Fruit fly (Drosophila melanogaster) whole organism, prepupa: ENCODE data around the gene Tsr1.

Experiments
- Blimp-1 ChIP-seq: fragments of 200-800 bp; sonication (Bioruptor generic); optimal IDR thresholded peaks from 3 replicates; lab custom pipeline; 2017; ENCODE audit warnings: missing biosample characterization, missing genetic modification characterization, mild to moderate bottlenecking, moderate library complexity, missing genetic modification reagents
- CG11294 ChIP-seq: fragments of 200-800 bp; sonication (Bioruptor generic); IDR thresholded peaks from 2 replicates; pipeline ENCODE4 v1.3.6; 2022; ENCODE audit warnings: missing biosample characterization, missing genetic modification characterization
- CG11762 ChIP-seq: fragments of 200-800 bp; sonication (Bioruptor generic); optimal IDR thresholded peaks from 3 replicates; lab custom pipeline; 2016; ENCODE audit warnings: missing biosample characterization, missing genetic modification characterization; ENCODE audit not compliant: insufficient read depth
- CG15336 ChIP-seq: fragments of 200-800 bp; sonication (Bioruptor generic); IDR thresholded peaks from 2 replicates; pipeline ENCODE4 v1.3.6; 2022; ENCODE audit warnings: missing biosample characterization, missing genetic modification characterization
- CG1621 ChIP-seq: fragments of 200-800 bp; sonication (Bioruptor generic); optimal IDR thresholded peaks from 3 replicates; lab custom pipeline; 2018; ENCODE audit warnings: missing biosample characterization, mild to moderate bottlenecking, missing genetic modification characterization
- CG16779 ChIP-seq: fragments of 200-800 bp; sonication (Bioruptor generic); optimal IDR thresholded peaks from 3 replicates; lab custom pipeline; 2017; ENCODE audit warnings: missing biosample characterization, mild to moderate bottlenecking, missing genetic modification characterization
- CG32006 ChIP-seq: fragments of 200-800 bp; sonication (Bioruptor generic); optimal IDR thresholded peaks from 3 replicates; lab custom pipeline; 2017; ENCODE audit warnings: missing biosample characterization, mild to moderate bottlenecking, missing genetic modification characterization
- CG3919 ChIP-seq: fragments of 200-800 bp; sonication (Bioruptor generic); optimal IDR thresholded peaks from 3 replicates; lab custom pipeline; 2016; ENCODE audit warnings: missing biosample characterization, missing genetic modification characterization
- CG6163 ChIP-seq: fragments of 200-800 bp; sonication (Bioruptor generic); IDR thresholded peaks from 3 replicates; pipeline ENCODE4 v1.3.6; 2022; ENCODE audit warnings: missing biosample characterization, missing genetic modification characterization
- CG6276 ChIP-seq: fragments of 200-800 bp; sonication (Bioruptor generic); optimal IDR thresholded peaks from 2 replicates; lab custom pipeline; 2017; ENCODE audit warnings: missing biosample characterization, mild to moderate bottlenecking, missing genetic modification characterization
- CG6808 ChIP-seq: fragments of 200-800 bp; sonication (Bioruptor generic); optimal IDR thresholded peaks from 3 replicates; lab custom pipeline; 2017; ENCODE audit warnings: missing biosample characterization, missing genetic modification characterization, mild to moderate bottlenecking, moderate library complexity, missing genetic modification reagents
- CG7368 ChIP-seq: fragments of 200-800 bp; sonication (Bioruptor generic); optimal IDR thresholded peaks from 3 replicates; lab custom pipeline; 2016; ENCODE audit warnings: missing biosample characterization, missing genetic modification characterization
- CG8119 ChIP-seq: fragments of 200-800 bp; sonication (Bioruptor generic); IDR thresholded peaks from 3 replicates; pipeline ENCODE4 v1.3.6; 2022; ENCODE audit warnings: missing biosample characterization, missing genetic modification characterization
- CG9139 ChIP-seq: fragments of 200-800 bp; sonication (Bioruptor generic); optimal IDR thresholded peaks from 3 replicates; lab custom pipeline; 2017; ENCODE audit warnings: missing biosample characterization, mild to moderate bottlenecking, missing genetic modification characterization
- Eip78C ChIP-seq: fragments of 200-800 bp; sonication (Bioruptor generic); peaks from one replicate; lab custom pipeline; 2016; ENCODE audit warnings: missing biosample characterization, missing genetic modification characterization
- Eip93F ChIP-seq: fragments of 200-800 bp; sonication (Bioruptor generic); optimal IDR thresholded peaks from 2 replicates; lab custom pipeline; 2016; ENCODE audit warnings: missing biosample characterization, mild to moderate bottlenecking, missing genetic modification characterization
- Ets21C ChIP-seq: fragments of 200-800 bp; sonication (Bioruptor generic); optimal IDR thresholded peaks from 3 replicates; lab custom pipeline; 2016; ENCODE audit warnings: missing biosample characterization, missing genetic modification characterization
- Gug ChIP-seq: fragments of 200-800 bp; sonication (Bioruptor generic); IDR thresholded peaks from 2 replicates; pipeline ENCODE4 v1.3.6; 2022; ENCODE audit warnings: missing biosample characterization, missing genetic modification characterization
- Hr39 ChIP-seq: fragments of 200-800 bp; sonication (Bioruptor generic); optimal IDR thresholded peaks from 2 replicates; lab custom pipeline; 2016; ENCODE audit warnings: missing biosample characterization, missing genetic modification characterization
- Lpt ChIP-seq: fragments of 200-800 bp; sonication (Bioruptor generic); optimal IDR thresholded peaks from 3 replicates; lab custom pipeline; 2016; ENCODE audit warnings: missing biosample characterization, missing genetic modification characterization
- acj6 ChIP-seq: fragments of 200-800 bp; sonication (Bioruptor generic); optimal IDR thresholded peaks from 3 replicates; lab custom pipeline; 2016; ENCODE audit warnings: missing biosample characterization, missing genetic modification characterization
- cyc ChIP-seq: fragments of 200-800 bp; sonication (Bioruptor generic); optimal IDR thresholded peaks from 3 replicates; lab custom pipeline; 2016; ENCODE audit warnings: missing biosample characterization, missing genetic modification characterization
- dac ChIP-seq: fragments of 200-800 bp; sonication (Bioruptor generic); optimal IDR thresholded peaks from 2 replicates; lab custom pipeline; 2017; ENCODE audit warnings: missing biosample characterization, mild to moderate bottlenecking, missing genetic modification characterization
- dsx ChIP-seq: fragments of 200-800 bp; optimal IDR thresholded peaks from 3 replicates; lab custom pipeline; 2019; ENCODE audit warnings: missing biosample characterization, mild to moderate bottlenecking, missing genetic modification characterization, moderate library complexity; ENCODE audit not compliant: poor library complexity, severe bottlenecking
- eg ChIP-seq: fragments of 200-800 bp; sonication (Bioruptor generic); IDR thresholded peaks from 3 replicates; pipeline ENCODE4 v1.3.6; 2022; ENCODE audit warnings: missing biosample characterization, missing genetic modification characterization
- esn ChIP-seq: fragments of 200-800 bp; sonication (Bioruptor generic); optimal IDR thresholded peaks from 2 replicates; lab custom pipeline; 2016; ENCODE audit warnings: missing biosample characterization, mild to moderate bottlenecking, missing genetic modification characterization, moderate library complexity
- fd85E ChIP-seq: fragments of 200-800 bp; sonication (Bioruptor generic); optimal IDR thresholded peaks from 3 replicates; lab custom pipeline; 2016; ENCODE audit warnings: missing biosample characterization, missing genetic modification characterization
- fkh ChIP-seq: fragments of 200-800 bp; sonication (Bioruptor generic); optimal IDR thresholded peaks from 3 replicates; lab custom pipeline; 2017; ENCODE audit warnings: missing biosample characterization, mild to moderate bottlenecking, missing genetic modification characterization, moderate library complexity
- net ChIP-seq: fragments of 200-800 bp; sonication (Bioruptor generic); optimal IDR thresholded peaks from 3 replicates; lab custom pipeline; 2016; ENCODE audit warnings: missing biosample characterization, missing genetic modification characterization
- pdm3 ChIP-seq: fragments of 200-800 bp; sonication (Bioruptor generic); optimal IDR thresholded peaks from 3 replicates; lab custom pipeline; 2016; ENCODE audit warnings: missing biosample characterization, missing genetic modification characterization
- spab ChIP-seq: fragments of 200-800 bp; sonication (Bioruptor generic); optimal IDR thresholded peaks from 2 replicates; lab custom pipeline; 2017; ENCODE audit warnings: missing biosample characterization, mild to moderate bottlenecking, missing genetic modification characterization, missing genetic modification reagents
- ss ChIP-seq, 2 experiments: fragments of 200-800 bp; sonication (Bioruptor generic); optimal IDR thresholded peaks; 2 replicates in 1 of 2; 3 replicates in 1 of 2; lab custom pipeline; 2017 to 2018; ENCODE audit warnings: mild to moderate bottlenecking in 2 of 2, missing biosample characterization in 2 of 2, missing genetic modification characterization in 2 of 2, moderate library complexity in 1 of 2
- svp ChIP-seq: fragments of 200-800 bp; sonication (Bioruptor generic); peaks from one replicate; lab custom pipeline; 2016; ENCODE audit warnings: missing biosample characterization, missing genetic modification characterization
- vri ChIP-seq: fragments of 200-800 bp; sonication (Bioruptor generic); optimal IDR thresholded peaks from 3 replicates; lab custom pipeline; 2016; ENCODE audit warnings: missing biosample characterization, mild to moderate bottlenecking, missing genetic modification characterization

The Tsr1 gene

dm6 chr3L:21347197-21347831, 12.3 kb downstream of the Tsr1 start (continued):
- TF ChIP-seq CG11762 (GFP tag; lab: Kevin White, UChicago) (peak; percentile 53), dsx (no peak), Ets21C (GFP tag; lab: Kevin White, UChicago) (peak; percentile 5), cyc (GFP tag; lab: Kevin White, UChicago) (peak; percentile 55), CG1621 (tag; lab: Kevin White, UChicago) (peak; percentile 32), fkh (no peak), CG3919 (GFP tag; lab: Kevin White, UChicago) (peak; percentile 69), CG6163 (peak; percentile 52; the same call in 2 of the 3 replicates), CG6276 (GFP tag; lab: Kevin White, UChicago) (peak; percentile 49), Lpt (GFP tag; lab: Kevin White, UChicago) (peak; percentile 39), CG16779 (tag; lab: Kevin White, UChicago) (no peak), CG11294 (GFP tag; lab: Robert Waterston, UW) (peak; percentile 43; the same call in 1 of the 2 replicates), ss (GFP tag; optimal IDR thresholded peaks at IDR 0.05; lab: Kevin White, UChicago) (no peak), Hr39 (GFP tag; lab: Kevin White, UChicago) (peak; percentile 67), CG6808 (GFP tag; lab: Kevin White, UChicago) (peak; percentile 37), esn (GFP tag; lab: Kevin White, UChicago) (peak; percentile 69), CG15336 (0 out of 2 replicates have a peak, but pooled peaks have one; percentile 11), svp (GFP tag; lab: Kevin White, UChicago) (peak; percentile 82), pdm3 (peak; percentile 67), dac (peak; percentile 57)

- TF ChIP-seq fd85E (GFP tag; lab: Kevin White, UChicago) (no peak), CG6276 (GFP tag; lab: Kevin White, UChicago) (peak; percentile 28), Gug (no peak), CG6163 (0 out of 3 replicates have a peak, but pooled peaks have one; percentile 18), ss (GFP tag; optimal IDR thresholded peaks at IDR 0.05; lab: Kevin White, UChicago) (peak in 1 of 2 experiments; percentile 33), CG9139 (GFP tag; lab: Kevin White, UChicago) (peak; percentile 13), cyc (GFP tag; lab: Kevin White, UChicago) (no peak), CG15336 (0 out of 2 replicates have a peak, but pooled peaks have one; percentile 11), Eip78C (GFP tag; lab: Kevin White, UChicago) (peak; percentile 46), fkh (peak; percentile 91), vri (peak; percentile 76), esn (GFP tag; lab: Kevin White, UChicago) (no peak), CG7368 (GFP tag; lab: Kevin White, UChicago) (peak; percentile 12), Hr39 (GFP tag; lab: Kevin White, UChicago) (no peak), spab (no peak), CG1621 (tag; lab: Kevin White, UChicago) (peak; percentile 61), eg (GFP tag; lab: Robert Waterston, UW) (0 out of 3 replicates have a peak, but pooled peaks have one; percentile 23), CG3919 (GFP tag; lab: Kevin White, UChicago) (peak; percentile 27)
- TF ChIP-seq, all 60 proteins: peak for 12
Observed at dm6 chr3L:21348983-21349432, 14.0 kb downstream of the Tsr1 start, which contains the start of gene ebd2. ebd2 (minus strand) TSS chr3L:21349288.

dm6 chr3L:21356395-21356794, 21.4 kb downstream of the Tsr1 start, which contains the start of gene CG12971:
CG12971 (minus strand) TSS chr3L:21356495.
- TF ChIP-seq Eip93F (no peak), svp (GFP tag; lab: Kevin White, UChicago) (no peak)

DNA sequence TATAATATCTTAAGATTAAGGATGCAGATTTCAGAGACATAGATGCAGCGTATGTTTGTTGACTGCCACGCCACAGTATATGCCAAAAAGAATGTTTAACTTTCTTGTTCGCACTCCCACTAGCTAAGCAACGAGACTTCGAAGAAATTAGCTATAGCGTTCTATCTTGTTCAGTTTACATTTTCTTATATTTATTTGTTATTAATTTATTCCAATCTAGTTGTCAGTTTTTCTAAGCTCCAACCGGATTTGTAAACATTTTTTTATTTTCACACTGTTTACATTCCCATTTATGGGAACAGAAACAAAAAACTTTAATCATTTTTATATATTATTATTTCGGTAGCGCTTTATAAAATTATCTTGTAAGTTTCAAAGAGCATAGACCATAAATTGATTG, 22.4 kb downstream of the Tsr1 start, which contains the start of gene CG32437:
Gene CG32437, plus strand, starts transcription at position 301 of the 400 bp plus-strand sequence.
- TF ChIP-seq Blimp-1 (no peak), dsx (no peak), CG11294 (GFP tag; lab: Robert Waterston, UW) (no peak), spab (no peak), CG8119 (no peak), Hr39 (GFP tag; lab: Kevin White, UChicago) (no peak), CG32006 (GFP tag; lab: Kevin White, UChicago) (no peak), cyc (GFP tag; lab: Kevin White, UChicago) (no peak), net (no peak), Eip93F (no peak), acj6 (GFP tag; lab: Kevin White, UChicago) (no peak)
